Worm (Caenorhabditis elegans) whole organism, young adult: ENCODE results near the gene comt-2.

ENCODE experiments used
- B0336.3 ChIP-seq: fragments of 200-800 bp; sonication (Bioruptor generic); IDR thresholded peaks from 2 replicates; pipeline ENCODE4 v1.3.6; 2022; ENCODE audit warnings: missing genetic modification characterization, missing compliant biosample characterization
- D2030.7 ChIP-seq: fragments of 200-800 bp; sonication (Bioruptor generic); IDR thresholded peaks from 2 replicates; pipeline ENCODE4 v1.3.6; 2022; ENCODE audit warnings: missing genetic modification reagents, missing genetic modification characterization, missing compliant biosample characterization
- F23B12.7 ChIP-seq: sonication (generic microtip); optimal IDR thresholded peaks from 2 replicates; lab custom pipeline; 2017; ENCODE audit warnings: missing genetic modification characterization, mild to moderate bottlenecking, missing compliant biosample characterization, antibody characterized with exemption, moderate library complexity; ENCODE audit not compliant: insufficient read depth
- F49E8.2 ChIP-seq: sonication (generic microtip); optimal IDR thresholded peaks from 3 replicates; lab custom pipeline; 2017; ENCODE audit warnings: missing genetic modification characterization, mild to moderate bottlenecking, missing compliant biosample characterization, antibody characterized with exemption, moderate library complexity; ENCODE audit not compliant: insufficient read depth
- F52B5.7 ChIP-seq: sonication (generic microtip); optimal IDR thresholded peaks from 2 replicates; lab custom pipeline; 2016; ENCODE audit warnings: mild to moderate bottlenecking, missing genetic modification characterization, missing compliant biosample characterization
- F57C9.4 ChIP-seq: sonication (generic microtip); optimal IDR thresholded peaks from 2 replicates; lab custom pipeline; 2017; ENCODE audit warnings: mild to moderate bottlenecking, missing genetic modification characterization, missing compliant biosample characterization
- T26A5.8 ChIP-seq: sonication (generic microtip); optimal IDR thresholded peaks from 2 replicates; lab custom pipeline; 2016; ENCODE audit warnings: missing genetic modification characterization, missing compliant biosample characterization
- Y53G8AR.9 ChIP-seq: fragments of 200-800 bp; sonication (Bioruptor generic); conservative IDR thresholded peaks from 2 replicates; pipeline ENCODE4 v1.3.6; 2022; ENCODE audit warnings: missing genetic modification reagents, missing genetic modification characterization, missing compliant biosample characterization
- Y79H2A.3 ChIP-seq: fragments of 200-800 bp; sonication (Bioruptor generic); conservative IDR thresholded peaks from 2 replicates; pipeline ENCODE4 v1.3.6; 2022; ENCODE audit warnings: missing genetic modification reagents, missing genetic modification characterization, missing compliant biosample characterization
- aptf-2 ChIP-seq: fragments of 200-800 bp; sonication (Bioruptor generic); conservative IDR thresholded peaks from 2 replicates; pipeline ENCODE4 v1.3.6; 2022; ENCODE audit warnings: missing genetic modification reagents, missing genetic modification characterization, missing compliant biosample characterization
- attf-5 ChIP-seq: fragments of 200-800 bp; sonication (Bioruptor generic); optimal IDR thresholded peaks from 2 replicates; lab custom pipeline; 2018; ENCODE audit warnings: mild to moderate bottlenecking, missing genetic modification characterization, missing compliant biosample characterization
- attf-6 ChIP-seq: fragments of 200-800 bp; sonication (Bioruptor generic); IDR thresholded peaks from 2 replicates; pipeline ENCODE4 v1.3.6; 2022; ENCODE audit warnings: missing genetic modification reagents, missing genetic modification characterization, missing compliant biosample characterization
- ccch-3 ChIP-seq: fragments of 200-800 bp; sonication (Bioruptor generic); optimal IDR thresholded peaks from 2 replicates; lab custom pipeline; 2018; ENCODE audit warnings: mild to moderate bottlenecking, missing genetic modification characterization, missing compliant biosample characterization
- cebp-2 ChIP-seq: fragments of 200-800 bp; sonication (Bioruptor generic); IDR thresholded peaks from 2 replicates; pipeline ENCODE4 v1.3.6; 2022; ENCODE audit warnings: missing genetic modification characterization, missing compliant biosample characterization
- ceh-100 ChIP-seq: fragments of 200-800 bp; sonication (Bioruptor generic); IDR thresholded peaks from 2 replicates; pipeline ENCODE4 v1.3.6; 2022; ENCODE audit warnings: missing genetic modification reagents, missing genetic modification characterization, missing compliant biosample characterization
- ceh-40 ChIP-seq: fragments of 200-800 bp; sonication (Bioruptor generic); IDR thresholded peaks from 2 replicates; pipeline ENCODE4 v1.3.6; 2022; ENCODE audit warnings: missing genetic modification characterization, missing compliant biosample characterization
- ceh-91 ChIP-seq: fragments of 200-800 bp; sonication (Bioruptor generic); IDR thresholded peaks from 2 replicates; pipeline ENCODE4 v1.3.6; 2022; ENCODE audit warnings: missing genetic modification reagents, missing genetic modification characterization, missing compliant biosample characterization
- die-1 ChIP-seq: sonication (generic microtip); optimal IDR thresholded peaks from 2 replicates; lab custom pipeline; 2016; ENCODE audit warnings: missing genotype, mild to moderate bottlenecking, missing genetic modification characterization, missing compliant biosample characterization
- dox-1 ChIP-seq: fragments of 200-800 bp; sonication (Bioruptor generic); IDR thresholded peaks from 2 replicates; pipeline ENCODE4 v1.3.6; 2022; ENCODE audit warnings: missing genetic modification reagents, missing genetic modification characterization, missing compliant biosample characterization
- dpl-1 ChIP-seq: fragments of 150-350 bp; optimal IDR thresholded peaks from 2 replicates; lab custom pipeline; 2014; ENCODE audit warnings: missing biosample characterization, missing genetic modification reagents, missing genetic modification characterization
- efl-1 ChIP-seq: fragments of 150-350 bp; optimal IDR thresholded peaks from 2 replicates; lab custom pipeline; 2014; ENCODE audit warnings: missing biosample characterization, missing genetic modification reagents, missing genetic modification characterization
- egl-18 ChIP-seq: fragments of 200-800 bp; sonication (Bioruptor generic); IDR thresholded peaks from 2 replicates; pipeline ENCODE4 v1.3.6; 2022; ENCODE audit warnings: missing genetic modification reagents, missing genetic modification characterization, missing compliant biosample characterization
- ets-4 ChIP-seq: fragments of 200-800 bp; sonication (Bioruptor generic); optimal IDR thresholded peaks from 2 replicates; lab custom pipeline; 2018; ENCODE audit warnings: mild to moderate bottlenecking, missing genetic modification characterization, missing compliant biosample characterization
- gei-17 ChIP-seq: fragments of 200-800 bp; sonication (Bioruptor generic); optimal IDR thresholded peaks from 2 replicates; lab custom pipeline; 2018; ENCODE audit warnings: mild to moderate bottlenecking, missing genetic modification characterization, missing compliant biosample characterization
- hmg-1.2 ChIP-seq: fragments of 200-800 bp; sonication (Bioruptor generic); IDR thresholded peaks from 2 replicates; pipeline ENCODE4 v1.3.6; 2022; ENCODE audit warnings: missing genetic modification reagents, missing genetic modification characterization, missing compliant biosample characterization
- hmg-20 ChIP-seq: fragments of 200-800 bp; sonication (Bioruptor generic); IDR thresholded peaks from 2 replicates; pipeline ENCODE4 v1.3.6; 2022; ENCODE audit warnings: missing genetic modification reagents, missing genetic modification characterization, missing compliant biosample characterization
- lir-1 ChIP-seq: fragments of 200-800 bp; sonication (Bioruptor generic); conservative IDR thresholded peaks from 2 replicates; pipeline ENCODE4 v1.3.6; 2022; ENCODE audit warnings: missing genetic modification reagents, missing genetic modification characterization, missing compliant biosample characterization
- lsl-1 ChIP-seq: fragments of 200-800 bp; sonication (Bioruptor generic); optimal IDR thresholded peaks from 2 replicates; lab custom pipeline; 2018; ENCODE audit warnings: mild to moderate bottlenecking, missing genetic modification characterization, moderate library complexity, missing compliant biosample characterization
- madf-10 ChIP-seq: sonication (generic microtip); optimal IDR thresholded peaks from 2 replicates; lab custom pipeline; 2016; ENCODE audit warnings: mild to moderate bottlenecking, missing genetic modification characterization, missing compliant biosample characterization
- madf-3 ChIP-seq: fragments of 200-800 bp; sonication (Bioruptor generic); IDR thresholded peaks from 2 replicates; pipeline ENCODE4 v1.3.6; 2022; ENCODE audit warnings: missing genetic modification reagents, missing genetic modification characterization, missing compliant biosample characterization
- mel-28 ChIP-seq: sonication (generic microtip); optimal IDR thresholded peaks from 2 replicates; lab custom pipeline; 2016; ENCODE audit warnings: borderline replicate concordance, mild to moderate bottlenecking, missing genetic modification characterization, missing compliant biosample characterization
- mes-4 ChIP-seq: sonication (generic microtip); optimal IDR thresholded peaks from 2 replicates; lab custom pipeline; 2016; ENCODE audit warnings: missing genotype, missing genetic modification characterization, missing compliant biosample characterization
- mxl-1 ChIP-seq: sonication (generic microtip); optimal IDR thresholded peaks from 2 replicates; lab custom pipeline; 2016; ENCODE audit warnings: missing genetic modification characterization, missing compliant biosample characterization
- nhr-120 ChIP-seq: fragments of 200-800 bp; sonication (Bioruptor generic); IDR thresholded peaks from 2 replicates; pipeline ENCODE4 v1.3.6; 2022; ENCODE audit warnings: missing genetic modification characterization, missing compliant biosample characterization
- nhr-80 ChIP-seq: sonication (generic microtip); optimal IDR thresholded peaks from 2 replicates; lab custom pipeline; 2016; ENCODE audit warnings: missing genetic modification characterization, missing compliant biosample characterization
- pbrm-1 ChIP-seq: fragments of 200-800 bp; sonication (Bioruptor generic); IDR thresholded peaks from 2 replicates; pipeline ENCODE4 v1.3.6; 2022; ENCODE audit warnings: missing genetic modification reagents, missing genetic modification characterization, missing compliant biosample characterization
- sdz-38 ChIP-seq: sonication (generic microtip); optimal IDR thresholded peaks from 2 replicates; lab custom pipeline; 2016; ENCODE audit warnings: missing genotype, missing genetic modification characterization, missing compliant biosample characterization
- snpc-1.1 ChIP-seq: sonication (generic microtip); optimal IDR thresholded peaks from 2 replicates; lab custom pipeline; 2017; ENCODE audit warnings: missing genetic modification characterization, mild to moderate bottlenecking, missing compliant biosample characterization, antibody characterized with exemption, moderate library complexity, missing genotype, missing genetic modification reagents; ENCODE audit not compliant: insufficient read depth
- snpc-1.3 ChIP-seq: sonication (generic microtip); optimal IDR thresholded peaks from 2 replicates; lab custom pipeline; 2017; ENCODE audit warnings: missing genetic modification characterization, mild to moderate bottlenecking, missing compliant biosample characterization, antibody characterized with exemption, moderate library complexity, missing genotype, missing genetic modification reagents; ENCODE audit not compliant: insufficient read depth
- snpc-3.4 ChIP-seq: sonication (generic microtip); optimal IDR thresholded peaks from 2 replicates; lab custom pipeline; 2017; ENCODE audit warnings: missing genetic modification characterization, mild to moderate bottlenecking, missing compliant biosample characterization, antibody characterized with exemption, moderate library complexity, missing genotype, missing genetic modification reagents
- somi-1 ChIP-seq: fragments of 200-800 bp; sonication (Bioruptor generic); optimal IDR thresholded peaks from 2 replicates; lab custom pipeline; 2018; ENCODE audit warnings: mild to moderate bottlenecking, missing genetic modification characterization, missing compliant biosample characterization
- sptf-2 ChIP-seq: fragments of 200-800 bp; sonication (Bioruptor generic); optimal IDR thresholded peaks from 2 replicates; lab custom pipeline; 2018; ENCODE audit warnings: mild to moderate bottlenecking, missing genetic modification characterization, missing compliant biosample characterization
- tlf-1 ChIP-seq: fragments of 200-800 bp; sonication (Bioruptor generic); optimal IDR thresholded peaks from 2 replicates; lab custom pipeline; 2018; ENCODE audit warnings: mild to moderate bottlenecking, missing genetic modification characterization, missing compliant biosample characterization
- unc-130 ChIP-seq: sonication (generic microtip); optimal IDR thresholded peaks from 2 replicates; lab custom pipeline; 2016; ENCODE audit warnings: missing genetic modification reagents, missing genetic modification characterization, missing compliant biosample characterization
- unc-62 ChIP-seq: fragments of 150-350 bp; optimal IDR thresholded peaks from 2 replicates; lab custom pipeline; 2014; ENCODE audit warnings: missing biosample characterization, missing genetic modification reagents, missing genetic modification characterization
- xnd-1 ChIP-seq: sonication (generic microtip); optimal IDR thresholded peaks from 2 replicates; lab custom pipeline; 2016; ENCODE audit warnings: missing genotype, missing genetic modification reagents, missing genetic modification characterization, missing compliant biosample characterization
- zfh-2 ChIP-seq: fragments of 200-800 bp; sonication (Bioruptor generic); conservative IDR thresholded peaks from 2 replicates; pipeline ENCODE4 v1.3.6; 2022; ENCODE audit warnings: missing genetic modification reagents, missing genetic modification characterization, missing compliant biosample characterization
- ztf-6 ChIP-seq: fragments of 200-800 bp; sonication (Bioruptor generic); IDR thresholded peaks from 2 replicates; pipeline ENCODE4 v1.3.6; 2022; ENCODE audit warnings: missing genetic modification reagents, missing genetic modification characterization, missing compliant biosample characterization

The comt-2 gene

ce11 chrV:16537908-16538446, 43.7 kb upstream of the comt-2 start, which contains the start of gene Y32B12B.2 (continued):
- TF ChIP-seq pbrm-1 (GFP tag; lab: Robert Waterston, UW) (peak; percentile 68; the same call in 1 of the 2 replicates), snpc-1.3 (tag; lab: Kevin White, UChicago) (no peak), dpl-1 (GFP tag; lab: Kevin White, UChicago) (peak; percentile 76), gei-17 (GFP tag; lab: Kevin White, UChicago) (no peak), ccch-3 (GFP tag; lab: Kevin White, UChicago) (no peak), die-1 (tag; lab: Kevin White, UChicago) (no peak), snpc-3.4 (tag; lab: Kevin White, UChicago) (no peak), ceh-100 (peak; percentile 54; the same call in 1 of the 2 replicates), lsl-1 (peak; percentile 82), dox-1 (GFP tag; lab: Robert Waterston, UW) (peak; percentile 93), ceh-40 (GFP tag; lab: Robert Waterston, UW) (no peak), tlf-1 (peak; percentile 31), egl-18 (GFP tag; lab: Robert Waterston, UW) (no peak), D2030.7 (GFP tag; lab: Robert Waterston, UW) (peak; percentile 67; the same call in 1 of the 2 replicates), hmg-1.2 (GFP tag; lab: Robert Waterston, UW) (peak; percentile 81), B0336.3 (peak; percentile 63; the same call in 1 of the 2 replicates), unc-62 (GFP tag; lab: Kevin White, UChicago) (no peak), sptf-2 (no peak), xnd-1 (tag; lab: Kevin White, UChicago) (peak; percentile 38), madf-10 (tag; lab: Kevin White, UChicago) (no peak), snpc-1.1 (tag; lab: Kevin White, UChicago) (no peak), ets-4 (GFP tag; lab: Kevin White, UChicago) (no peak), mel-28 (tag; lab: Kevin White, UChicago) (no peak), attf-6 (GFP tag; lab: Robert Waterston, UW) (peak; percentile 56), attf-5 (GFP tag; lab: Kevin White, UChicago) (peak; percentile 50), madf-3 (GFP tag; lab: Robert Waterston, UW) (0 out of 2 replicates have a peak, but pooled peaks have one; percentile 17), mxl-1 (tag; lab: Kevin White, UChicago) (no peak), F49E8.2 (tag; lab: Kevin White, UChicago) (peak; percentile 33), ztf-6 (GFP tag; lab: Robert Waterston, UW) (0 out of 2 replicates have a peak, but pooled peaks have one; percentile 11), Y79H2A.3 (GFP tag; lab: Robert Waterston, UW) (peak; percentile 64; the same call in 1 of the 2 replicates), F57C9.4 (tag; lab: Kevin White, UChicago) (no peak), somi-1 (GFP tag; lab: Kevin White, UChicago) (peak; percentile 22), aptf-2 (0 out of 2 replicates have a peak, but pooled peaks have one; percentile 5), cebp-2 (GFP tag; lab: Robert Waterston, UW) (no peak), mes-4 (tag; lab: Kevin White, UChicago) (no peak), hmg-20 (GFP tag; lab: Robert Waterston, UW) (no peak), F52B5.7 (tag; lab: Kevin White, UChicago) (no peak), unc-130 (peak; percentile 26), nhr-80 (tag; lab: Kevin White, UChicago) (no peak), F23B12.7 (tag; lab: Kevin White, UChicago) (no peak), lir-1 (GFP tag; lab: Robert Waterston, UW) (peak; percentile 28; the same call in 1 of the 2 replicates), efl-1 (peak; percentile 66), nhr-120 (GFP tag; lab: Robert Waterston, UW) (no peak), T26A5.8 (no peak), Y53G8AR.9 (GFP tag; lab: Robert Waterston, UW) (0 out of 2 replicates have a peak, but pooled peaks have one; percentile 25), sdz-38 (tag; lab: Kevin White, UChicago) (no peak), ceh-91 (GFP tag; lab: Robert Waterston, UW) (peak; percentile 53), zfh-2 (GFP tag; lab: Robert Waterston, UW) (no peak)
